Worm (Caenorhabditis elegans) whole organism, L2 larva: Measurements from ENCODE around the gene srh-95.

ENCODE experiments used
- C34F6.9 ChIP-seq: fragments of 150-350 bp; optimal IDR thresholded peaks from 2 replicates; lab custom pipeline; 2014; ENCODE audit warnings: missing biosample characterization, missing genetic modification characterization
- F13H6.1 ChIP-seq: sonication (generic microtip); optimal IDR thresholded peaks from 2 replicates; lab custom pipeline; 2016; ENCODE audit warnings: missing genetic modification characterization, missing compliant biosample characterization
- R02D3.7 ChIP-seq: fragments of 150-350 bp; optimal IDR thresholded peaks from 2 replicates; lab custom pipeline; 2014; ENCODE audit warnings: missing biosample characterization, missing genetic modification characterization
- Y55F3AM.14 ChIP-seq: fragments of 200-800 bp; sonication (Bioruptor generic); optimal IDR thresholded peaks from 2 replicates; lab custom pipeline; 2018; ENCODE audit warnings: mild to moderate bottlenecking, missing genetic modification characterization, missing compliant biosample characterization
- ZK546.5 ChIP-seq: sonication (generic microtip); optimal IDR thresholded peaks from 2 replicates; lab custom pipeline; 2017; ENCODE audit warnings: missing biosample characterization, missing genetic modification characterization
- blmp-1 ChIP-seq: sonication (generic microtip); optimal IDR thresholded peaks from 2 replicates; lab custom pipeline; 2017; ENCODE audit warnings: missing genetic modification characterization, mild to moderate bottlenecking, missing compliant biosample characterization, antibody characterized with exemption, moderate library complexity; ENCODE audit not compliant: insufficient read depth
- ceh-16 ChIP-seq: fragments of 150-350 bp; optimal IDR thresholded peaks from 2 replicates; lab custom pipeline; 2014; ENCODE audit warnings: missing biosample characterization, missing genetic modification characterization
- ceh-82 ChIP-seq: fragments of 150-350 bp; optimal IDR thresholded peaks from 2 replicates; lab custom pipeline; 2014; ENCODE audit warnings: missing biosample characterization, missing genetic modification characterization
- crh-2 ChIP-seq: sonication (generic microtip); optimal IDR thresholded peaks from 2 replicates; lab custom pipeline; 2017; ENCODE audit warnings: missing biosample characterization, missing genetic modification characterization
- dmd-4 ChIP-seq: sonication (generic microtip); optimal IDR thresholded peaks from 2 replicates; lab custom pipeline; 2017; ENCODE audit warnings: missing biosample characterization, missing genetic modification characterization
- egl-27 ChIP-seq: sonication (generic microtip); optimal IDR thresholded peaks from 3 replicates; lab custom pipeline; 2017; ENCODE audit warnings: missing biosample characterization, missing genetic modification reagents, missing genetic modification characterization
- elt-1 ChIP-seq: fragments of 150-350 bp; optimal IDR thresholded peaks from 2 replicates; lab custom pipeline; 2014; ENCODE audit warnings: missing biosample characterization, missing genetic modification characterization
- fos-1 ChIP-seq: fragments of 150-350 bp; optimal IDR thresholded peaks from 2 replicates; lab custom pipeline; 2014; ENCODE audit warnings: missing biosample characterization, missing genetic modification characterization
- gmeb-1 ChIP-seq: fragments of 150-350 bp; optimal IDR thresholded peaks from 2 replicates; lab custom pipeline; 2014; ENCODE audit warnings: missing biosample characterization, missing genetic modification characterization
- lin-11 ChIP-seq: fragments of 150-350 bp; sonication (generic microtip); optimal IDR thresholded peaks from 2 replicates; lab custom pipeline; 2014; ENCODE audit warnings: missing biosample characterization, missing genetic modification characterization, inconsistent platforms, mixed read lengths
- lin-13 ChIP-seq: fragments of 150-350 bp; optimal IDR thresholded peaks from 2 replicates; lab custom pipeline; 2014; ENCODE audit warnings: missing biosample characterization, missing genetic modification reagents, missing genetic modification characterization
- lsy-2 ChIP-seq, 2 experiments: fragments of 150-350 bp in 1 of 2; sonication (generic microtip) in 1 of 2; optimal IDR thresholded peaks; 2 replicates each; lab custom pipeline; 2014 to 2017; ENCODE audit warnings: missing biosample characterization in 2 of 2, missing genetic modification characterization in 2 of 2
- mab-5 ChIP-seq: fragments of 150-350 bp; optimal IDR thresholded peaks from 2 replicates; lab custom pipeline; 2014; ENCODE audit warnings: missing biosample characterization, missing genetic modification characterization
- mbf-1 ChIP-seq: sonication (generic microtip); optimal IDR thresholded peaks from 2 replicates; lab custom pipeline; 2017; ENCODE audit warnings: missing biosample characterization, missing genetic modification characterization
- nhr-12 ChIP-seq: fragments of 150-350 bp; optimal IDR thresholded peaks from 2 replicates; lab custom pipeline; 2014; ENCODE audit warnings: missing biosample characterization, missing genetic modification characterization
- nhr-129 ChIP-seq: fragments of 150-350 bp; optimal IDR thresholded peaks from 2 replicates; lab custom pipeline; 2014; ENCODE audit warnings: missing biosample characterization, missing genetic modification characterization
- nhr-23 ChIP-seq: fragments of 150-350 bp; optimal IDR thresholded peaks from 2 replicates; lab custom pipeline; 2014; ENCODE audit warnings: missing biosample characterization, missing genetic modification reagents, missing genetic modification characterization
- nhr-237 ChIP-seq: fragments of 150-350 bp; optimal IDR thresholded peaks from 2 replicates; lab custom pipeline; 2014; ENCODE audit warnings: missing biosample characterization, missing genetic modification characterization
- nhr-25 ChIP-seq: fragments of 150-350 bp; sonication (generic microtip); optimal IDR thresholded peaks from 3 replicates; lab custom pipeline; 2014; ENCODE audit warnings: missing biosample characterization, missing genetic modification characterization
- nhr-6 ChIP-seq: fragments of 150-350 bp; optimal IDR thresholded peaks from 2 replicates; lab custom pipeline; 2014; ENCODE audit warnings: missing biosample characterization, missing genetic modification characterization
- nhr-77 ChIP-seq: fragments of 150-350 bp; optimal IDR thresholded peaks from 2 replicates; lab custom pipeline; 2014; ENCODE audit warnings: missing biosample characterization, missing genetic modification characterization
- peb-1 ChIP-seq: fragments of 150-350 bp; optimal IDR thresholded peaks from 2 replicates; lab custom pipeline; 2014; ENCODE audit warnings: missing biosample characterization, missing genetic modification characterization
- skn-1 ChIP-seq: sonication (generic microtip); optimal IDR thresholded peaks from 2 replicates; lab custom pipeline; 2017; ENCODE audit warnings: missing biosample characterization, missing genetic modification characterization
- snpc-4 ChIP-seq: fragments of 150-350 bp; optimal IDR thresholded peaks from 2 replicates; lab custom pipeline; 2014; ENCODE audit warnings: missing biosample characterization, missing genetic modification characterization
- unc-39 ChIP-seq: fragments of 150-350 bp; optimal IDR thresholded peaks from 2 replicates; lab custom pipeline; 2014; ENCODE audit warnings: missing biosample characterization, missing genetic modification characterization
- unc-55 ChIP-seq: fragments of 150-350 bp; sonication (generic microtip); optimal IDR thresholded peaks from 3 replicates; lab custom pipeline; 2014; ENCODE audit warnings: missing biosample characterization, missing genetic modification reagents, missing genetic modification characterization
- ztf-1 ChIP-seq: fragments of 200-800 bp; sonication (Bioruptor generic); conservative IDR thresholded peaks from 2 replicates; pipeline ENCODE4 v1.3.6; 2022; ENCODE audit warnings: missing genetic modification characterization, missing compliant biosample characterization
- ztf-11 ChIP-seq: sonication (generic microtip); optimal IDR thresholded peaks from 2 replicates; lab custom pipeline; 2017; ENCODE audit warnings: missing biosample characterization, missing genetic modification characterization
- ztf-4 ChIP-seq: fragments of 150-350 bp; optimal IDR thresholded peaks from 2 replicates; lab custom pipeline; 2014; ENCODE audit warnings: missing biosample characterization, missing genetic modification characterization

The srh-95 gene

DNA sequence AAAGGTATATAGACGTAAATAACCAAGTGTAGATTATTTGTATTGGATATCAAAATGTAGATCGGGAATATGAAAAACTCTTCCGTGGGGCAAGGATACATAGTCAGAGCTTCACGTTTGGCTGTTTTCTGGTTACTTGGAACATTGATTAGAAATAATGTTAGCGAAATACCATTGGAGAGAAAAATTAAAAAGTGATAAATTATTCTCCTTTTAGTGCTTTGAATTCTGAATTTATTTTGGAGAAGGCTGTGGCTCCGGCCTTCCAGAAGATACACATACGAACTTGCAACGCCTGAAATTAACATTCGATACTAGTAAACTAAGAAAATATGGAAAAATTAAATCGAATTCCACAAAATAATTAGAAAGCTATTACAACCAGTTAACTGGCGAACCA, 11.0 kb upstream of the srh-95 start, which contains the start of gene srh-98:
TSS of gene srh-98 (minus strand) at position 101 of the 400 bp plus-strand sequence.
- no peak for TF ChIP-seq R02D3.7 (tag; lab: Kevin White, UChicago)
- TF ChIP-seq fos-1 (tag; lab: Kevin White, UChicago), result no peak
- no peak for TF ChIP-seq F13H6.1
- no peak for TF ChIP-seq lin-11
- TF ChIP-seq nhr-6, result no peak

DNA sequence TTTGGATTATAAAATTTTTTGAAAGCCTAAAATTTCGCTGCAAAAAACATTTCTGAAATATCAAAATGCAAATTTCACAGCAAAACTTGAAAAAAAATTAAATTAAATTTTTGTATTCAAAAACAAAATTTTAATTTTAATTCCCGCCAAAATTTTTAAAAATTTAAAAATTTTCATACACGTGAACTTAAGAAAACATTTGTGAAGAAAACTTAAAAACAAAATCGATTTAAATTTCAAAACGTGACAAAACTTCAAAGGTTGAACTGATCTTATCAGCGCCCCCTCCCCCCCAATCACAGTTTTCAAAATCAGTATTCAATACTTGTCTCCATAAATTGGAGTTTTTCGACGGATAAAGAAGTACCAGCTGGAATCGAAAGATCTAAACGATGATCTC, 9.5 kb upstream of the srh-95 start, which contains the start of gene F21H7.5:
TSS of gene F21H7.5 (plus strand) at position 301 of the 400 bp plus-strand sequence.
- TF ChIP-seq F13H6.1 (no peak), snpc-4 (tag; lab: Kevin White, UChicago) (no peak), dmd-4 (tag; lab: Kevin White, UChicago) (no peak), fos-1 (tag; lab: Kevin White, UChicago) (no peak), nhr-25 (tag; lab: Kevin White, UChicago) (no peak), lsy-2 (tag; optimal IDR thresholded peaks at IDR 0.05; lab: Kevin White, UChicago) (no peak), nhr-237 (tag; lab: Kevin White, UChicago) (no peak), unc-55 (GFP tag; lab: Kevin White, UChicago) (no peak), C34F6.9 (tag; lab: Kevin White, UChicago) (no peak), ztf-4 (tag; lab: Kevin White, UChicago) (no peak), elt-1 (tag; lab: Kevin White, UChicago) (no peak), ceh-82 (tag; lab: Kevin White, UChicago) (no peak), R02D3.7 (tag; lab: Kevin White, UChicago) (no peak), ceh-16 (tag; lab: Kevin White, UChicago) (no peak), ztf-11 (tag; lab: Kevin White, UChicago) (no peak)

DNA sequence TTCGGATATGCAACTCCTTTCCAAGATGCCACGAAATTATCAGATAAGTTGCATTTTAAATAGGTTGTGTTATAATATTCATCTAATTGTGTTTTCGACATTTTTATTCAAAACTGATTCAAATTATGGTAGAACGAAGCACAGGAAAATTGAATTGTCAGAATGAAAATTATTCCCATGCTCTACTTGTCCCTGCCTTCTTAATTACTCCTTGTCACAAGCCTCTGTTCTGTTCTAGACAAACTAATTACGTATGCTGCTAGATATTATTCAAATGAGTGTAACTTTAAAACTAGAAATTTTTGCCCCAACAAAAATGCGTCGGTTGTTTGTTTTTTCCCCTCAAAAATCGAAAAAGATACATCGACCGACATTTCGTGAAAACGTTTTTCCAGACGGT, 2.6 kb upstream of the srh-95 start, which contains the start of gene srh-104:
TSS of gene srh-104 (minus strand) at position 101 of the 400 bp plus-strand sequence.
- TF ChIP-seq peb-1 (tag; lab: Kevin White, UChicago) (no peak), ztf-1 (GFP tag; lab: Robert Waterston, UW) (no peak), mbf-1 (no peak), nhr-12 (tag; lab: Kevin White, UChicago) (no peak), egl-27 (tag; lab: Kevin White, UChicago) (no peak), snpc-4 (tag; lab: Kevin White, UChicago) (no peak), nhr-23 (tag; lab: Kevin White, UChicago) (no peak), F13H6.1 (no peak), gmeb-1 (tag; lab: Kevin White, UChicago) (no peak)

DNA sequence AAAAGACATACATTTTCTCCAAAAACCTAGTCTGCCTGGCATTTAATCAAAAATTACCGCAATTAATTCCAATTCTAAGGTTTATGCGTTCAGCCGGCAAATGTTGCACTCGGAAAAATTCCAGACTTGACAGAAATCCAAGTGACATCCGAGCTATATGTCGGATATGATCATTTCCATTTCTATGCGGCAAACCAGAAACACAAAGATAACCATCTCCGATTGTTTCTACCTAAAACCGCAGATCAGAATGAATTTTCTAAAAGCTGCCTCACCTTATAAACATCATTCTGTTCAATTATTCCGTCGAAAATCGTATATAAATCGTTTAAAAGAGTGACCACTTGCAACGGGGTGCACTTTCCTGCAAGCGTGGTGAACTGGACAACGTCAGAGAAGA, 2.4 kb downstream of the srh-95 start:
- no peak for TF ChIP-seq skn-1
- TF ChIP-seq blmp-1 (tag; lab: Kevin White, UChicago), result no peak
- TF ChIP-seq ZK546.5, result no peak
- TF ChIP-seq ceh-82 (tag; lab: Kevin White, UChicago), result no peak
- no peak for TF ChIP-seq C34F6.9 (tag; lab: Kevin White, UChicago)
- no peak for TF ChIP-seq peb-1 (tag; lab: Kevin White, UChicago)

DNA sequence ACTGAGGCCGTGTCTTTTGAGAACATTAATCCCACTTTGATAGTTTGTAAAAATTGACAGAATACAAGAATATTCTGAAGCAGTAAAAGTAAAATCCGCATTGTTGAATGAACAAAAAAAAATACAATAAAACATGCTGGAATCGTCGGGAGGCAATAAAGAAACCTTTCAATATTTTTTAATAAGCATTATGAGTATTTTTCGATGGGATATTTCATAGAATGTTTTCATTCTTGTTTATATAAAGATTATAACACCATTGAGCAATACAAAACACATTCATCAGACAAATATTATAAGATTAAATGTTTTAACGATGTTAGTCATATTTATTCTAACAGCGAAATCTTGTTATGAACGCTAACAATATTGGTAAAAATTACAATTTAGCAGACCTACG, 7.0 kb downstream of the srh-95 start, which contains the start of gene gcy-20:
TSS of gene gcy-20 (minus strand) at position 101 of the 400 bp plus-strand sequence.
- TF ChIP-seq nhr-25 (tag; lab: Kevin White, UChicago), result no peak
- TF ChIP-seq nhr-129 (tag; lab: Kevin White, UChicago), result no peak
- no peak for TF ChIP-seq Y55F3AM.14
- no peak for TF ChIP-seq ceh-82 (tag; lab: Kevin White, UChicago)
- TF ChIP-seq nhr-12 (tag; lab: Kevin White, UChicago), result no peak
- no peak for TF ChIP-seq nhr-77 (tag; lab: Kevin White, UChicago)
- TF ChIP-seq R02D3.7 (tag; lab: Kevin White, UChicago), result no peak
- TF ChIP-seq unc-55 (GFP tag; lab: Kevin White, UChicago), result no peak
- TF ChIP-seq unc-39 (tag; lab: Kevin White, UChicago), result no peak
- TF ChIP-seq elt-1 (tag; lab: Kevin White, UChicago), result no peak
- no peak for TF ChIP-seq mbf-1

DNA sequence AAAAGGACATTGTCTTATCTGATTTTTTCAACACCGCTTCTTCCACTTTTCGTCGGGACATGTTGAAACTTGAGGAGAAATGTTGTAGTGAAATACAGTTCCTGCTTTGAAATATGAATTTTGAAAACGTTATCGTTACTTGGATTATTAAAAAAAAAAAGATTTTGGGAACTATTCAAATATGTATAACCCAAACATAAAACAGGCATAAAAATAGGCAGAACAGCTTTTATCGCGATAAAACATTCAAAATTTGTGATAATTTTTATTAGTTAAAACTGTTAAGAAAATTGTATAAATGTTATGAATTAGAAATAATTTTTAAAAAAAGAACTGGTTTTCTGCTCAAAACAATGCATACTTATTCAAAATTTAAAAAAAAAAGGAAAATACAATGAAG, 9.7 kb downstream of the srh-95 start, which contains the start of gene bgnt-1.3:
TSS of gene bgnt-1.3 (minus strand) at position 101 of the 400 bp plus-strand sequence.
- TF ChIP-seq ztf-4 (tag; lab: Kevin White, UChicago) (no peak), fos-1 (tag; lab: Kevin White, UChicago) (no peak), ztf-1 (GFP tag; lab: Robert Waterston, UW) (no peak), ztf-11 (tag; lab: Kevin White, UChicago) (no peak), mab-5 (tag; lab: Kevin White, UChicago) (no peak), crh-2 (no peak), lin-13 (no peak)
